Fruit fly (Drosophila melanogaster) S2 (cell line): ENCODE results near the gene CG15170.
A peak's percentile ranks its signal among the peaks of the same experiment; 100 is the strongest.

ENCODE experiments used
- CG8478 ChIP-seq: fragments of >200 bp; optimal IDR thresholded peaks from 2 replicates; lab custom pipeline; 2018
- CTCF ChIP-seq, 2 experiments: fragments of >200 bp; optimal IDR thresholded peaks; 2 replicates each; lab custom pipeline; 2018

The CG15170 gene

dm6 chr2L:19019640-19020039, 29.6 kb upstream of the CG15170 start:
- TF ChIP-seq CG8478 (lab: Kevin White, UChicago) = no peak
- TF ChIP-seq CTCF (optimal IDR thresholded peaks at IDR 0.05; lab: Kevin White, UChicago) = no peak

- TF ChIP-seq CG8478 (lab: Kevin White, UChicago) = no peak
- no peak for TF ChIP-seq CTCF (optimal IDR thresholded peaks at IDR 0.05; lab: Kevin White, UChicago)
These were observed 29.1 kb upstream of the CG15170 start for dm6 chr2L:19019160-19019592.

- no peak for TF ChIP-seq CTCF (optimal IDR thresholded peaks at IDR 0.05; lab: Kevin White, UChicago)
- no peak for TF ChIP-seq CG8478 (lab: Kevin White, UChicago)
These were observed 28.2 kb upstream of the CG15170 start for dm6 chr2L:19018266-19018665.

- TF ChIP-seq CTCF (optimal IDR thresholded peaks at IDR 0.05; lab: Kevin White, UChicago) = no peak
- no peak for TF ChIP-seq CG8478 (lab: Kevin White, UChicago)
These were observed 27.0 kb upstream of the CG15170 start for dm6 chr2L:19017060-19017459.

dm6 chr2L:19015628-19016027, 25.6 kb upstream of the CG15170 start:
- no peak for TF ChIP-seq CG8478 (lab: Kevin White, UChicago)
- no peak for TF ChIP-seq CTCF (optimal IDR thresholded peaks at IDR 0.05; lab: Kevin White, UChicago)

dm6 chr2L:19014881-19015366, 24.9 kb upstream of the CG15170 start:
- TF ChIP-seq CG8478 (lab: Kevin White, UChicago) (no peak), CTCF (optimal IDR thresholded peaks at IDR 0.05; lab: Kevin White, UChicago) (no peak)

dm6 chr2L:19014032-19014880, 24.2 kb upstream of the CG15170 start:
- no peak for TF ChIP-seq CTCF (optimal IDR thresholded peaks at IDR 0.05; lab: Kevin White, UChicago)
- TF ChIP-seq CG8478 (lab: Kevin White, UChicago) = no peak

dm6 chr2L:19012776-19013328, 22.8 kb upstream of the CG15170 start:
- no peak for TF ChIP-seq CTCF (optimal IDR thresholded peaks at IDR 0.05; lab: Kevin White, UChicago)
- TF ChIP-seq CG8478 (lab: Kevin White, UChicago) = no peak

- TF ChIP-seq CG8478 (lab: Kevin White, UChicago) (no peak), CTCF (optimal IDR thresholded peaks at IDR 0.05; lab: Kevin White, UChicago) (no peak)
These were observed 22.0 kb upstream of the CG15170 start for dm6 chr2L:19011895-19012645.

- no peak for TF ChIP-seq CG8478 (lab: Kevin White, UChicago)
- TF ChIP-seq CTCF (optimal IDR thresholded peaks at IDR 0.05; lab: Kevin White, UChicago) = no peak
These were observed 20.5 kb upstream of the CG15170 start, which contains the start of gene robl37BC for dm6 chr2L:19010566-19010965. robl37BC (plus strand) TSS chr2L:19010866.

dm6 chr2L:19010037-19010436, 20.0 kb upstream of the CG15170 start:
- no peak for TF ChIP-seq CG8478 (lab: Kevin White, UChicago)
- TF ChIP-seq CTCF (optimal IDR thresholded peaks at IDR 0.05; lab: Kevin White, UChicago) = no peak

- TF ChIP-seq CG8478 (lab: Kevin White, UChicago) (no peak), CTCF (optimal IDR thresholded peaks at IDR 0.05; lab: Kevin White, UChicago) (peak; percentile 75 to 83)
These were observed 19.1 kb upstream of the CG15170 start, which contains the start of gene RpL30 for dm6 chr2L:19009130-19009529. RpL30 (minus strand) TSS chr2L:19009306.

dm6 chr2L:19002959-19003371, 12.9 kb upstream of the CG15170 start, which contains the start of gene CG31793:
CG31793 (plus strand) TSS chr2L:19003367.
- TF ChIP-seq CG8478 (lab: Kevin White, UChicago) = no peak
- TF ChIP-seq CTCF (optimal IDR thresholded peaks at IDR 0.05; lab: Kevin White, UChicago) = no peak

- TF ChIP-seq CTCF (optimal IDR thresholded peaks at IDR 0.05; lab: Kevin White, UChicago) = no peak
- TF ChIP-seq CG8478 (lab: Kevin White, UChicago) = no peak
These were observed 12.4 kb upstream of the CG15170 start for dm6 chr2L:19002468-19002867.
